Worm (Caenorhabditis elegans) whole organism, late embryonic: ENCODE data around the gene W08F4.7.

ENCODE experiments used
- C08G9.2 ChIP-seq: sonication (generic microtip); optimal IDR thresholded peaks from 2 replicates; lab custom pipeline; 2016; ENCODE audit warnings: mild to moderate bottlenecking, missing genetic modification characterization, moderate library complexity, missing compliant biosample characterization
- C38D4.7 ChIP-seq: fragments of 200-800 bp; sonication (Bioruptor generic); optimal IDR thresholded peaks from 2 replicates; lab custom pipeline; 2018; ENCODE audit warnings: mild to moderate bottlenecking, missing genetic modification characterization, moderate library complexity, missing compliant biosample characterization
- F13H6.1 ChIP-seq: sonication (generic microtip); optimal IDR thresholded peaks from 2 replicates; lab custom pipeline; 2016; ENCODE audit warnings: missing genetic modification characterization, missing compliant biosample characterization
- K02D7.2 ChIP-seq: sonication (generic microtip); optimal IDR thresholded peaks from 2 replicates; lab custom pipeline; 2017; ENCODE audit warnings: mild to moderate bottlenecking, missing genetic modification characterization, missing compliant biosample characterization
- K09A11.1 ChIP-seq: sonication (generic microtip); optimal IDR thresholded peaks from 2 replicates; lab custom pipeline; 2017; ENCODE audit warnings: antibody characterized with exemption, mild to moderate bottlenecking, missing genetic modification characterization, missing compliant biosample characterization; ENCODE audit not compliant: insufficient read depth
- T23F11.4 ChIP-seq: fragments of 200-800 bp; sonication (Bioruptor generic); optimal IDR thresholded peaks from 2 replicates; lab custom pipeline; 2018; ENCODE audit warnings: mild to moderate bottlenecking, missing genetic modification characterization, missing compliant biosample characterization
- Y22D7AL.16 ChIP-seq: sonication (generic microtip); optimal IDR thresholded peaks from 2 replicates; lab custom pipeline; 2016; ENCODE audit warnings: missing genetic modification characterization, missing compliant biosample characterization
- ceh-18 ChIP-seq: sonication (generic microtip); optimal IDR thresholded peaks from 2 replicates; lab custom pipeline; 2016; ENCODE audit warnings: missing genetic modification characterization, missing compliant biosample characterization
- ceh-19 ChIP-seq: fragments of 200-800 bp; sonication (Bioruptor generic); optimal IDR thresholded peaks from 2 replicates; lab custom pipeline; 2018; ENCODE audit warnings: mild to moderate bottlenecking, missing genetic modification characterization, missing compliant biosample characterization
- ceh-22 ChIP-seq: sonication (generic microtip); optimal IDR thresholded peaks from 2 replicates; lab custom pipeline; 2017; ENCODE audit warnings: missing biosample characterization, missing genetic modification characterization
- ceh-24 ChIP-seq: sonication (generic microtip); optimal IDR thresholded peaks from 2 replicates; lab custom pipeline; 2016; ENCODE audit warnings: mild to moderate bottlenecking, missing genetic modification characterization, missing compliant biosample characterization
- ceh-30 ChIP-seq: fragments of 150-350 bp; optimal IDR thresholded peaks from 2 replicates; lab custom pipeline; 2014; ENCODE audit warnings: missing biosample characterization, missing genetic modification characterization
- ceh-48 ChIP-seq: sonication (generic microtip); optimal IDR thresholded peaks from 2 replicates; lab custom pipeline; 2016; ENCODE audit warnings: missing genetic modification characterization, inconsistent platforms, missing compliant biosample characterization
- ceh-6 ChIP-seq: fragments of 200-800 bp; sonication (Bioruptor generic); optimal IDR thresholded peaks from 2 replicates; lab custom pipeline; 2018; ENCODE audit warnings: mild to moderate bottlenecking, missing genetic modification characterization, missing compliant biosample characterization
- ceh-9 ChIP-seq: sonication (generic microtip); optimal IDR thresholded peaks from 2 replicates; lab custom pipeline; 2016; ENCODE audit warnings: mild to moderate bottlenecking, missing genetic modification characterization, inconsistent platforms, missing compliant biosample characterization
- che-1 ChIP-seq: sonication (generic microtip); optimal IDR thresholded peaks from 2 replicates; lab custom pipeline; 2016; ENCODE audit warnings: mild to moderate bottlenecking, missing genetic modification characterization, missing compliant biosample characterization
- ets-4 ChIP-seq: sonication (generic microtip); optimal IDR thresholded peaks from 2 replicates; lab custom pipeline; 2016; ENCODE audit warnings: missing genetic modification characterization, missing compliant biosample characterization
- fax-1 ChIP-seq: sonication (generic microtip); optimal IDR thresholded peaks from 2 replicates; lab custom pipeline; 2016; ENCODE audit warnings: missing genotype, missing genetic modification characterization, missing compliant biosample characterization
- fkh-10 ChIP-seq: fragments of 150-350 bp; optimal IDR thresholded peaks from 2 replicates; lab custom pipeline; 2014; ENCODE audit warnings: missing biosample characterization, missing genetic modification reagents, missing genetic modification characterization
- gmeb-2 ChIP-seq: sonication (generic microtip); optimal IDR thresholded peaks from 2 replicates; lab custom pipeline; 2016; ENCODE audit warnings: missing genetic modification characterization, inconsistent platforms, missing compliant biosample characterization
- hlh-6 ChIP-seq: sonication (generic microtip); optimal IDR thresholded peaks from 2 replicates; lab custom pipeline; 2016; ENCODE audit warnings: missing genotype, missing genetic modification characterization, missing compliant biosample characterization
- hlh-8 ChIP-seq: sonication (generic microtip); optimal IDR thresholded peaks from 2 replicates; lab custom pipeline; 2016; ENCODE audit warnings: missing genotype, missing genetic modification characterization, missing compliant biosample characterization
- mec-3 ChIP-seq: sonication (generic microtip); optimal IDR thresholded peaks from 2 replicates; lab custom pipeline; 2016; ENCODE audit warnings: borderline replicate concordance, missing genetic modification characterization, missing compliant biosample characterization
- nfya-1 ChIP-seq: sonication (generic microtip); optimal IDR thresholded peaks from 2 replicates; lab custom pipeline; 2017; ENCODE audit warnings: missing genetic modification characterization, mild to moderate bottlenecking, missing compliant biosample characterization, antibody characterized with exemption, moderate library complexity
- nhr-11 ChIP-seq: fragments of 150-350 bp; optimal IDR thresholded peaks from 2 replicates; lab custom pipeline; 2014; ENCODE audit warnings: missing biosample characterization, missing genetic modification characterization
- nhr-232 ChIP-seq: sonication (generic microtip); optimal IDR thresholded peaks from 2 replicates; lab custom pipeline; 2016; ENCODE audit warnings: missing genetic modification characterization, missing compliant biosample characterization
- npax-4 ChIP-seq: sonication (generic microtip); optimal IDR thresholded peaks from 2 replicates; lab custom pipeline; 2016; ENCODE audit warnings: missing genetic modification characterization, missing compliant biosample characterization
- odd-2 ChIP-seq: sonication (generic microtip); optimal IDR thresholded peaks from 2 replicates; lab custom pipeline; 2017; ENCODE audit warnings: antibody characterized with exemption, mild to moderate bottlenecking, missing genetic modification characterization, missing compliant biosample characterization
- pqm-1 ChIP-seq: sonication (generic microtip); optimal IDR thresholded peaks from 2 replicates; lab custom pipeline; 2016; ENCODE audit warnings: missing genetic modification characterization, missing compliant biosample characterization
- pros-1 ChIP-seq: fragments of 150-350 bp; optimal IDR thresholded peaks from 2 replicates; lab custom pipeline; 2014; ENCODE audit warnings: missing biosample characterization, missing genetic modification reagents, missing genetic modification characterization
- rnt-1 ChIP-seq: sonication (generic microtip); optimal IDR thresholded peaks from 2 replicates; lab custom pipeline; 2016; ENCODE audit warnings: missing genetic modification characterization, missing compliant biosample characterization
- sdc-2 ChIP-seq: sonication (generic microtip); optimal IDR thresholded peaks from 2 replicates; lab custom pipeline; 2016; ENCODE audit warnings: missing genotype, missing genetic modification characterization, missing compliant biosample characterization
- syd-9 ChIP-seq: sonication (generic microtip); optimal IDR thresholded peaks from 2 replicates; lab custom pipeline; 2016; ENCODE audit warnings: mild to moderate bottlenecking, missing genetic modification characterization, moderate library complexity, missing compliant biosample characterization
- unc-42 ChIP-seq: sonication (generic microtip); optimal IDR thresholded peaks from 2 replicates; lab custom pipeline; 2016; ENCODE audit warnings: missing genotype, missing genetic modification characterization, missing compliant biosample characterization
- unc-55 ChIP-seq: sonication (generic microtip); optimal IDR thresholded peaks from 2 replicates; lab custom pipeline; 2017; ENCODE audit warnings: missing biosample characterization, missing genetic modification reagents, missing genetic modification characterization
- unc-86 ChIP-seq: sonication (generic microtip); optimal IDR thresholded peaks from 2 replicates; lab custom pipeline; 2016; ENCODE audit warnings: missing genetic modification characterization, missing compliant biosample characterization
- zip-5 ChIP-seq: sonication (generic microtip); optimal IDR thresholded peaks from 2 replicates; lab custom pipeline; 2016; ENCODE audit warnings: missing genetic modification characterization, missing compliant biosample characterization

Gene W08F4.7

ce11 chrII:555371-555770 is 22.2 kb downstream of the W08F4.7 start:
- TF ChIP-seq mec-3 (tag; lab: Kevin White, UChicago) (no peak), hlh-8 (tag; lab: Kevin White, UChicago) (no peak), K02D7.2 (tag; lab: Kevin White, UChicago) (no peak), unc-42 (tag; lab: Kevin White, UChicago) (no peak), syd-9 (tag; lab: Kevin White, UChicago) (no peak), fax-1 (no peak), unc-55 (GFP tag; lab: Kevin White, UChicago) (peak; percentile 9), nhr-232 (tag; lab: Kevin White, UChicago) (no peak), ceh-22 (no peak), ceh-48 (tag; lab: Kevin White, UChicago) (peak; percentile 22), gmeb-2 (tag; lab: Kevin White, UChicago) (no peak)
- TF ChIP-seq, all 69 proteins: peak for 2

ce11 chrII:551245-551904 is 26.2 kb downstream of the W08F4.7 start, which contains the start of gene lips-7:
TSS of gene lips-7 (plus strand) at chrII:551854.
- TF ChIP-seq nhr-232 (tag; lab: Kevin White, UChicago) (no peak), K09A11.1 (no peak), nhr-11 (tag; lab: Kevin White, UChicago) (no peak), zip-5 (no peak), unc-86 (no peak), ceh-18 (tag; lab: Kevin White, UChicago) (no peak), C38D4.7 (GFP tag; lab: Kevin White, UChicago) (peak; percentile 10), che-1 (tag; lab: Kevin White, UChicago) (no peak), pqm-1 (no peak), F13H6.1 (tag; lab: Kevin White, UChicago) (no peak), hlh-6 (tag; lab: Kevin White, UChicago) (peak; percentile 49), unc-55 (GFP tag; lab: Kevin White, UChicago) (no peak), fkh-10 (no peak), nfya-1 (no peak), ceh-48 (tag; lab: Kevin White, UChicago) (no peak), C08G9.2 (tag; lab: Kevin White, UChicago) (peak; percentile 11), ceh-30 (tag; lab: Kevin White, UChicago) (no peak), rnt-1 (no peak), fax-1 (no peak)

- no peak for TF ChIP-seq ceh-19 (GFP tag; lab: Kevin White, UChicago)
- TF ChIP-seq che-1 (tag; lab: Kevin White, UChicago) = no peak
- TF ChIP-seq T23F11.4 (GFP tag; lab: Kevin White, UChicago) = no peak
- TF ChIP-seq ceh-9 (tag; lab: Kevin White, UChicago) = no peak
- no peak for TF ChIP-seq npax-4
- TF ChIP-seq pqm-1 = no peak
- TF ChIP-seq pros-1 (tag; lab: Kevin White, UChicago) = no peak
- no peak for TF ChIP-seq ceh-6 (GFP tag; lab: Kevin White, UChicago)
- TF ChIP-seq nhr-11 (tag; lab: Kevin White, UChicago) = no peak
- TF ChIP-seq sdc-2 (tag; lab: Kevin White, UChicago) = no peak
- no peak for TF ChIP-seq ceh-18 (tag; lab: Kevin White, UChicago)
- no peak for TF ChIP-seq fax-1
- TF ChIP-seq odd-2 (tag; lab: Kevin White, UChicago) = no peak
- TF ChIP-seq ceh-48 (tag; lab: Kevin White, UChicago) = no peak
- TF ChIP-seq ceh-24 (tag; lab: Kevin White, UChicago) = no peak
These were observed 28.0 kb downstream of the W08F4.7 start for ce11 chrII:549501-549900.

ce11 chrII:546405-546804 is 31.1 kb downstream of the W08F4.7 start, which contains the start of gene mlt-10:
TSS of gene mlt-10 (plus strand) at chrII:546705.
- TF ChIP-seq Y22D7AL.16 (no peak), ets-4 (tag; lab: Kevin White, UChicago) (no peak)
